Worm (Caenorhabditis elegans): ENCODE measurements around the gene pat-4.
"Not testable (repeated sequence)": the region's sequence is repeated elsewhere in the genome, so short reads cannot be mapped to it uniquely, and the experiment has no call there.

The pat-4 gene

DNA sequence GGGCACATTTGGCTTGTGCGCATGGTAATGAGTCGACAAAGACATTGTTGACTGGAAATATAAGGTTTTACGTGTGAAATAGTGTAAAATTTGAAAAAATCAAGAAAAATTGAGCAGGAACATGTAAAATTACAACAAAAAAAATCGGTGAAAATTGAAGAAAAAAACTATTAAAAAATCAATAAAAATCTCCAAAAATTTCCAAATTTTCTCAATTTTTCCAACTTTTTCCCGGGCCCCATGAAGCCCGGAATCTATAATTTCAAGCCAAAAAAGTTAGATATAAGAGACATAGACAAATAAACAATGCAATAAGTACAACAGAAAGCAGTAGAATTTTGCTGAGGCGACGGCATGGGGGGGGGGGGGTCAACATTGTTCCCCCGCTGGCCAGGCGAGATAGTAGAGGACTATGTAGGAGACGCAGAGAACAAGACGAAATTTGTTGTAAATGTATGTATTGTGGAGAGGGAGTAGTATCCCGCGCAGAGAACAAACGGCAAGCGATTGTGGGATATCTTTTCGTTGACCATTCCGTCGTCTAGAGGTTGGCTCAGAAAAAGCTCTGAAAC is at the start of gene pat-4:
Gene pat-4, minus strand, starts transcription at position 51 of the 572 bp plus-strand sequence.
- no peak for TF ChIP-seq unc-62 (GFP tag; optimal IDR thresholded peaks at IDR 0.05)

- TF ChIP-seq unc-62 (GFP tag; optimal IDR thresholded peaks at IDR 0.05) = no peak
Measured at ce11 chrIII:143121-143520, 48.5 kb upstream of the pat-4 start, which contains the start of gene fbxb-82. Gene fbxb-82, minus strand, starts transcription at chrIII:143221.

- TF ChIP-seq unc-62 (GFP tag; optimal IDR thresholded peaks at IDR 0.05) = no peak
Measured at ce11 chrIII:140904-141303, 46.3 kb upstream of the pat-4 start, which contains the start of gene fbxb-81. Gene fbxb-81, minus strand, starts transcription at chrIII:141217.

DNA sequence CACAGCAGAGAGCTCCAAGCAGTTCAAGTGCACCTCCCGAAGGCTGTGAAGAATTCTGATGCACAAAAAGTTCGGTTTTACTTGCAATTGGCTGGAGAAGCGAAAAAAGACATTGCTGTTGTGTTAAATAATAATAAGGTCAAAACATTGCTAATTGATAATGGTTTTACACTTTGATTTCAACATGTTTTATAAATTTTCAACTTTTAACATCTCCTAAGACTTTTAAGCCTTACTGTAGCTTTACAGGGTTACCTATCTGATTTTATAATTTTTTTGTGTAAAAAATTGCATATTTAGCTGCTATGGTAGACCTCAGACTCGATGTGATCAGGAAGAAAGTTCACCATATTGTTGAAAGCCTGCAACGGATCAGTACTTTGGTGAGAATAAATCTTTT is 39.6 kb upstream of the pat-4 start, which contains the start of gene pals-25:
Gene pals-25, plus strand, starts transcription at position 301 of the 400 bp plus-strand sequence.
- no peak for TF ChIP-seq unc-62 (GFP tag; optimal IDR thresholded peaks at IDR 0.05)

DNA sequence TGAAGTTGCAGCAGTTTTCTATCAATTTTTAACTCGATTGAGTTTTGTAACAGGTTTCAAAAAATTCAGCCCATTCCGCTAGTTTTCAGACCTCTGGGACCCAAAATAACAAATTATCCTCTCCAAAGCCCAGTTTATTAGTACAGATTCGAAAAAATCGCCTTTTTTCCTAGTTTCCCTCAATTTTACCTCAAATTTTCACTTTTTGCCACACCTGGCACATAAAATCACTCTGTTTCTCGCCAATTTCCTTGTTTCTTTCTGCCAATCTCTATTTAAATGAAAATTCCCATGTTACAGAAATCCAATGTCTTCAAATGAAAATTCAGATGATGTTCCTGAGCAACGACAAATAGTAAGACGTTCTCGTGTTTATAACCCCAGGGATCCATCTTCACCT is 37.5 kb upstream of the pat-4 start, which contains the start of gene pals-22:
Gene pals-22, plus strand, starts transcription at position 301 of the 400 bp plus-strand sequence.
- no peak for TF ChIP-seq unc-62 (GFP tag; optimal IDR thresholded peaks at IDR 0.05)

ce11 chrIII:131627-132026 is 37.0 kb upstream of the pat-4 start:
- TF ChIP-seq unc-62 (GFP tag; optimal IDR thresholded peaks at IDR 0.05) = no peak

- no peak for TF ChIP-seq unc-62 (GFP tag; optimal IDR thresholded peaks at IDR 0.05)
Measured at ce11 chrIII:130650-131049, 36.0 kb upstream of the pat-4 start, which contains the start of the genes nhr-280 and C29F9.2. Gene nhr-280, minus strand, starts transcription at chrIII:130750. Gene C29F9.2, plus strand, starts transcription at chrIII:130947.

- no peak for TF ChIP-seq unc-62 (GFP tag; optimal IDR thresholded peaks at IDR 0.05)
Measured at ce11 chrIII:124478-124877, 29.9 kb upstream of the pat-4 start, which contains the start of gene pals-23. Gene pals-23, plus strand, starts transcription at chrIII:124778.

DNA sequence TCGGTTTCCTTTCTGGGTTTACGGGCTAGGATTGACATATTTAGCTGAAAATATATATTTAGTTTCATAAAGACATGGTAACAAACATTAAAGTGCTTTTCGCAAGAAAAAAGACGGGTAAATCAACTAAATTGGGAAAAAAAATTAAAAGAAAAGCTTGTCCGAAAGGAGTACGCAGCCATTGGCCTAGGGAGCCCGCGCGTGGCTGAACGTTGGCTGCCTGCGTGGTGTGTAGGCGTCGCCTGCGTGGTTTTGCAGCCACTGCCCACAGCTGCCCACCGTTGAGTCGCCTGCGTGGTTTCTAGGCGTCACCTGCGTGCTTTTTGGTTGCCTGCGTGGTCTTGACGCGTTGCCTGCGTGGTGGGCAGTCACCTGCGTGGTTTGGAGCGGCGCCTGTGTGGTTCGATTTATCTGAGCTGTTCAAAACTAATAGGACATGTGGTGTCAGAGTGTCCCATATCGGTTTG is 27.4 kb upstream of the pat-4 start, which contains the start of gene C29F9.12:
Gene C29F9.12, minus strand, starts transcription at position 51 of the 467 bp plus-strand sequence.
- not testable (repeated sequence) for TF ChIP-seq unc-62 (GFP tag; optimal IDR thresholded peaks at IDR 0.05)

DNA sequence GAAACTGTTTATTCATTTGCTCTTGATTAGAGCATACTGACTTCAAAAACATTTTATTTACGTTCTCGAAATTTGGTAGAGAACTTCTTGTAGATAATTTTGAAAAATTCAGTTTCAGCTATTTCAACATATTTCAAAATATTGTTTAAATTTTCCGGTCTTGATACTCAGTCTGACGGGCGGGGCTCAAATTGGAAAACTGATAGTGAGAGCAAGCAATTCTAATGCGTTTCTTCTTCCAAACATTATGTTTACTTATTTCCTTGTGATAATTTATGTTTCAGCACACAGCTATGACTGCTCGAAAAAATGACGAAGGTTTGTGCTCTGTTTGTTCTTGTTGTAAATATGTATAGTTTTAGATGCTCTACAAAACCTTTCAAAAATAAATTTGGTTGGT is 25.6 kb upstream of the pat-4 start, which contains the start of gene pals-24:
Gene pals-24, plus strand, starts transcription at position 237 of the 400 bp plus-strand sequence.
- TF ChIP-seq unc-62 (GFP tag; optimal IDR thresholded peaks at IDR 0.05) = no peak

- no peak for TF ChIP-seq unc-62 (GFP tag; optimal IDR thresholded peaks at IDR 0.05)
Measured at ce11 chrIII:117857-118256, 23.2 kb upstream of the pat-4 start.

DNA sequence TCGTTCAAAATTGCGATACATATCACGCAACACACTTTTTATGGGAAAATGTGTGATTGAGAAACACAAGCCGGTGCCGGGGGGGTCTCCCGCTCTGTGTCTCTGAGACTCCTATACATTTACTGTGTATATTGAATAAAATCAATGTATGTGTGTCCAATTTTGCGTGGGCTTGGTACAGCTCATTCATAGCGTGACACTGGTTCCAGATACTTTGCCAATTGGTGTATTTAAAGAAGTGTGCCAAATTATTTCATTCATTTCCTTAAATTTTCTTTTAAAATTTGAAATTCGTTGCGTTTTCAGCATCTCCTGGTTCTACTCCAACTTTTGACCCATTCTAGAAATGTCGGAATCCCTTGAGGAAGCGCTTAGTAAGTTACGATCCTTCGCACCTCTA is 22.6 kb upstream of the pat-4 start, which contains the start of gene C29F9.5:
Gene C29F9.5, plus strand, starts transcription at position 301 of the 400 bp plus-strand sequence.
- TF ChIP-seq unc-62 (GFP tag; optimal IDR thresholded peaks at IDR 0.05) = no peak

ce11 chrIII:114603-115002 is 20.0 kb upstream of the pat-4 start, which contains the start of gene C29F9.6:
Gene C29F9.6, plus strand, starts transcription at chrIII:114903.
- no peak for TF ChIP-seq unc-62 (GFP tag; optimal IDR thresholded peaks at IDR 0.05)

DNA sequence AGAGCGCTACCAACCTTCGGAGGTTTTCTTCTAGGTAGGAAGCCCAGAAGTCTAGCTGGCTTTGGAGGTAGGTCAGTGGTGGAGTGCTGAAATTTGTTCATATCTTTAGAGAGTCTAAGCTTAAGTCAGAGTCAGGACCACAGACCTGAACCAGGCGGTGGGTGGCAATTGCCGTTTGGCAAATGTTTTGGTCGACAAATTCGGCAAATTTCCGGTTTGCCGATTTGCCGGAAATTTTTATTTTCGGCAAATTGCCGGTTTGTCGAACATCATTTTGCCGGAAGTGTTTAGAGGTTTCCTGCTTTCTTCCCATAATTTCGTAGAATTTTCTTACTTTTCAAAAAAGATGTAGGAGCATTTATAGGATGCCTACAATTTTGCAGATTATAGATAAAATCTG is 4.2 kb upstream of the pat-4 start, which contains the start of gene C29F9.9:
Gene C29F9.9, minus strand, starts transcription at position 101 of the 400 bp plus-strand sequence.
- not testable (repeated sequence) for TF ChIP-seq unc-62 (GFP tag; optimal IDR thresholded peaks at IDR 0.05)

DNA sequence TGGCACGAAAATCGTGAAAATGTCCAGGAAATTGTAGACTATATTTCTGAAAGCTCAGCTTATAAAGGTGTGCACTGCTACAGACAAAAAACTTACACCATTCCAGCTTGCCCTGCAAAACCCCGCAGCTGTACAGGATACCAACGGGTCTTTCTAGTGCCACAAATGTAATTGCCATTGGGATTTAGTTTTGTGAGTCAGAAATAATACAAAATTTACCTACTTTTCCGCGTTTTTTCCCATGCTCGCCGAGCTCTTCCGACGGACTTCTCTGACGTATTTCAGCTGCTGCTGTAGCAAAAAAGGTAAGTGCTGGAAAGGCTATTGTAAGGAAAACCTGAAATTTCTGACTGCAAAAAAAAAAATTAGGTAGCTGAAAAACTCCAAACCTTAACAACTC is 2.4 kb upstream of the pat-4 start, which contains the start of gene C29F9.8:
Gene C29F9.8, minus strand, starts transcription at position 101 of the 400 bp plus-strand sequence.
- TF ChIP-seq unc-62 (GFP tag; optimal IDR thresholded peaks at IDR 0.05) = not testable (repeated sequence)

DNA sequence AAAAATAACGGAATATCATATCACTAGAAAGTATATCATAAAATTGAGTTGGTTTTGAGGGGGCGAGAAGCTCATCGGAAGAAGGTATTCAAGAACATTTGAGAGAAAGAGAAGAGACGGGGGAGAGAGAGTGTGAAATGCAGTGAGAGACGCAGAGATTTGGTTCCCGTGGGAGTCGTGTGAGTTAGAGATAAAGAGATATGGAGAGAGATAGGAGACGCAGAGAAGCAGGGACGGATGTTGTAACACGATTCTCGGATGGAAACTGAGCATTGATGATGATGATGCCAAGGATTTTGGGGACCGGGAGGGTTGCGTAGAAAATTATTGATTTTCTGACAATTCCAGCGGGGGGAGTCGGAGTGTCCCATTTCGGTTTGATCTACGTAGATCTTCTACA is 1.6 kb upstream of the pat-4 start:
- TF ChIP-seq unc-62 (GFP tag; optimal IDR thresholded peaks at IDR 0.05) = no peak

DNA sequence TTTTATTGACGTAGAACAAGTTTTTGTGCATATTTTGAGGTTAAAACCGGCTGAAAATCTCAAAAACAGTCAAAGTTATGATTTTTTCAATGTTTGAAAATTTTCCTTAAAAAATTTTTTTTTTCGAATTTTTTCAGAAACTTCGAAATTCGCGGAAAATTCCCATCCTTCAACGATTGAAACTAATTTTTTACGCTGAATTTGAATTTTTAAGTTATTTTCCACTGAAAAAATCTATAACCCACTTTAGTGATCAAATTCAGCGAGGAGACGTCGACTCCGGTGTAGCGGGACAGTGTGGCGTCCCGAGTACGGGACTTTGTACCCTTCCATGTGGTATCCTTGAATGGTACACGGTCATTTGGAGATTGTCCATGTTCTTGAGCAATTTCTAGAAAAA is 2.4 kb downstream of the pat-4 start:
- TF ChIP-seq unc-62 (GFP tag; optimal IDR thresholded peaks at IDR 0.05) = no peak

All from whole organism, dauer.